Fruit fly (Drosophila melanogaster) whole organism, embryonic: ENCODE results near the gene Cog3.

Source experiments
- Bdp1 ChIP-seq: fragments of 200-800 bp; sonication (Bioruptor generic); optimal IDR thresholded peaks from 3 replicates; lab custom pipeline; 2016; ENCODE audit warnings: missing biosample characterization, missing genetic modification characterization
- CG10654 ChIP-seq: fragments of 200-800 bp; sonication (Bioruptor generic); optimal IDR thresholded peaks from 2 replicates; lab custom pipeline; 2016; ENCODE audit warnings: missing biosample characterization, missing genetic modification characterization
- CG11723 ChIP-seq: fragments of 200-800 bp; sonication (Bioruptor generic); optimal IDR thresholded peaks from 2 replicates; lab custom pipeline; 2017; ENCODE audit warnings: missing biosample characterization, mild to moderate bottlenecking, missing genetic modification characterization
- CG12942 ChIP-seq: fragments of 200-800 bp; sonication (Bioruptor generic); optimal IDR thresholded peaks from 3 replicates; lab custom pipeline; 2016; ENCODE audit warnings: missing biosample characterization, missing genetic modification characterization
- CG1602 ChIP-seq: fragments of 200-800 bp; sonication (Bioruptor generic); optimal IDR thresholded peaks from 3 replicates; lab custom pipeline; 2016; ENCODE audit warnings: missing biosample characterization, missing genetic modification characterization
- CG2199 ChIP-seq: fragments of 200-800 bp; sonication (Bioruptor generic); IDR thresholded peaks from 3 replicates; pipeline ENCODE4 v1.3.6; 2022; ENCODE audit warnings: missing biosample characterization, missing genetic modification characterization
- CG31224 ChIP-seq: fragments of 200-800 bp; sonication (Bioruptor generic); IDR thresholded peaks from 2 replicates; pipeline ENCODE4 v1.3.6; 2022; ENCODE audit warnings: missing biosample characterization, missing genetic modification characterization
- CG31388 ChIP-seq: fragments of 200-800 bp; sonication (Bioruptor generic); optimal IDR thresholded peaks from 2 replicates; lab custom pipeline; 2016; ENCODE audit warnings: missing biosample characterization, missing genetic modification characterization
- CG32767 ChIP-seq: fragments of 200-800 bp; sonication (Bioruptor generic); IDR thresholded peaks from 2 replicates; pipeline ENCODE4 v1.3.6; 2022; ENCODE audit warnings: missing biosample characterization, missing genetic modification characterization
- CG32772 ChIP-seq: fragments of 200-800 bp; sonication (Bioruptor generic); IDR thresholded peaks from 2 replicates; pipeline ENCODE4 v1.3.6; 2022; ENCODE audit warnings: missing biosample characterization, missing genetic modification characterization
- CG3847 ChIP-seq: fragments of 200-800 bp; sonication (Bioruptor generic); IDR thresholded peaks from 2 replicates; pipeline ENCODE4 v1.3.6; 2022; ENCODE audit warnings: missing biosample characterization, missing genetic modification characterization
- CG6175 ChIP-seq: fragments of 200-800 bp; sonication (Bioruptor generic); IDR thresholded peaks from 3 replicates; pipeline ENCODE4 v1.3.6; 2022; ENCODE audit warnings: missing biosample characterization, missing genetic modification characterization
- CG6854 ChIP-seq: fragments of 200-800 bp; sonication (Bioruptor generic); optimal IDR thresholded peaks from 3 replicates; lab custom pipeline; 2017; ENCODE audit warnings: missing biosample characterization, mild to moderate bottlenecking, missing genetic modification characterization
- CG9727 ChIP-seq: fragments of 200-800 bp; sonication (Bioruptor generic); optimal IDR thresholded peaks from 3 replicates; lab custom pipeline; 2017; ENCODE audit warnings: missing biosample characterization, mild to moderate bottlenecking, missing genetic modification characterization
- CrebB ChIP-seq: fragments of 200-800 bp; sonication (Bioruptor generic); optimal IDR thresholded peaks from 3 replicates; lab custom pipeline; 2018; ENCODE audit warnings: missing biosample characterization, mild to moderate bottlenecking, missing genetic modification characterization
- Dek ChIP-seq: fragments of 200-800 bp; sonication (Bioruptor generic); optimal IDR thresholded peaks from 3 replicates; lab custom pipeline; 2019; ENCODE audit warnings: missing biosample characterization, mild to moderate bottlenecking, missing genetic modification characterization, moderate library complexity
- Doc3 ChIP-seq: fragments of 200-800 bp; sonication (Bioruptor generic); IDR thresholded peaks from 3 replicates; pipeline ENCODE4 v1.3.6; 2022; ENCODE audit warnings: missing biosample characterization, missing genetic modification characterization; ENCODE audit not compliant: partially characterized antibody
- Drgx ChIP-seq: fragments of 200-800 bp; sonication (Bioruptor generic); IDR thresholded peaks from 2 replicates; pipeline ENCODE4 v1.3.6; 2022; ENCODE audit warnings: missing biosample characterization, missing genetic modification characterization
- E2f2 ChIP-seq: fragments of 200-800 bp; sonication (Bioruptor generic); IDR thresholded peaks from 2 replicates; pipeline ENCODE4 v1.3.6; 2022; ENCODE audit warnings: missing biosample characterization, missing genetic modification characterization
- Elba2 ChIP-seq: fragments of 200-800 bp; sonication (Bioruptor generic); optimal IDR thresholded peaks from 3 replicates; lab custom pipeline; 2016; ENCODE audit warnings: missing biosample characterization, missing genetic modification characterization
- Ets65A ChIP-seq: fragments of 200-800 bp; sonication (Bioruptor generic); peaks from one replicate; lab custom pipeline; 2016; ENCODE audit warnings: missing biosample characterization, missing genetic modification characterization
- Hey ChIP-seq: fragments of 200-800 bp; sonication (Bioruptor generic); optimal IDR thresholded peaks from 3 replicates; lab custom pipeline; 2018; ENCODE audit warnings: missing biosample characterization, mild to moderate bottlenecking, missing genetic modification characterization
- Hr39 ChIP-seq: fragments of >200 bp; optimal IDR thresholded peaks from 2 replicates; lab custom pipeline; 2017
- Hr78 ChIP-seq, 2 experiments: fragments of 200-800 bp in 1 of 2; fragments of >200 bp in 1 of 2; sonication (Bioruptor generic) in 1 of 2; optimal IDR thresholded peaks; 2 replicates each; lab custom pipeline; 2017 to 2019; ENCODE audit warnings: missing biosample characterization in 2 of 2, missing genetic modification characterization in 2 of 2, mild to moderate bottlenecking in 1 of 2, moderate library complexity in 1 of 2
- NC2β ChIP-seq: fragments of 200-800 bp; sonication (Bioruptor generic); optimal IDR thresholded peaks from 2 replicates; lab custom pipeline; 2016; ENCODE audit warnings: missing biosample characterization, missing genetic modification characterization
- NFAT ChIP-seq: fragments of 200-800 bp; sonication (Bioruptor generic); IDR thresholded peaks from 2 replicates; pipeline ENCODE4 v1.3.6; 2022; ENCODE audit warnings: missing biosample characterization, missing genetic modification characterization
- Stat92E ChIP-seq, 3 experiments: fragments of >200 bp in 2 of 3; fragments of 200-800 bp in 1 of 3; sonication (Bioruptor generic) in 1 of 3; optimal IDR thresholded peaks; 2 replicates each; lab custom pipeline; 2017 to 2019; ENCODE audit warnings: missing biosample characterization in 3 of 3, missing genetic modification characterization in 3 of 3, mild to moderate bottlenecking in 1 of 3, moderate library complexity in 1 of 3
- Xbp1 ChIP-seq: fragments of 200-800 bp; sonication (Bioruptor generic); optimal IDR thresholded peaks from 3 replicates; lab custom pipeline; 2016; ENCODE audit warnings: missing biosample characterization, mild to moderate bottlenecking, missing genetic modification characterization
- aop ChIP-seq: fragments of 200-800 bp; sonication (Bioruptor generic); IDR thresholded peaks from 2 replicates; pipeline ENCODE4 v1.3.6; 2022; ENCODE audit warnings: missing biosample characterization, missing genetic modification characterization
- caup ChIP-seq: fragments of 200-800 bp; sonication (Bioruptor generic); optimal IDR thresholded peaks from 3 replicates; lab custom pipeline; 2017; ENCODE audit warnings: missing biosample characterization, mild to moderate bottlenecking, missing genetic modification characterization, moderate library complexity; ENCODE audit not compliant: severe bottlenecking
- chinmo ChIP-seq: fragments of 200-800 bp; sonication (Bioruptor generic); IDR thresholded peaks from 4 replicates; pipeline ENCODE4 v1.3.6; 2022; ENCODE audit warnings: missing biosample characterization, missing genetic modification characterization; ENCODE audit not compliant: partially characterized antibody
- ci ChIP-seq: fragments of 200-800 bp; sonication (Bioruptor generic); IDR thresholded peaks from 3 replicates; pipeline ENCODE4 v1.3.6; 2022; ENCODE audit warnings: missing biosample characterization, missing genetic modification characterization
- croc ChIP-seq: fragments of 200-800 bp; sonication (Bioruptor generic); conservative IDR thresholded peaks from 3 replicates; pipeline ENCODE4 v1.3.6; 2022; ENCODE audit warnings: missing biosample characterization, missing genetic modification characterization
- crol ChIP-seq: fragments of 200-800 bp; sonication (Bioruptor generic); IDR thresholded peaks from 2 replicates; pipeline ENCODE4 v1.3.6; 2022; ENCODE audit warnings: missing biosample characterization, missing genetic modification characterization
- en ChIP-seq: fragments of 200-800 bp; sonication (Bioruptor generic); optimal IDR thresholded peaks from 2 replicates; lab custom pipeline; 2016; ENCODE audit warnings: missing biosample characterization, missing genetic modification characterization
- fru ChIP-seq: fragments of >200 bp; optimal IDR thresholded peaks from 2 replicates; lab custom pipeline; 2017
- ftz-f1 ChIP-seq: fragments of 200-800 bp; sonication (Bioruptor generic); optimal IDR thresholded peaks from 2 replicates; lab custom pipeline; 2016; ENCODE audit warnings: missing biosample characterization, missing genetic modification characterization
- fu2 ChIP-seq: fragments of 200-800 bp; sonication (Bioruptor generic); optimal IDR thresholded peaks from 2 replicates; lab custom pipeline; 2016; ENCODE audit warnings: missing biosample characterization, missing genetic modification characterization
- gsb-n ChIP-seq: fragments of 200-800 bp; sonication (Bioruptor generic); optimal IDR thresholded peaks from 3 replicates; lab custom pipeline; 2018; ENCODE audit warnings: missing biosample characterization, mild to moderate bottlenecking, missing genetic modification characterization
- mirr ChIP-seq: fragments of 200-800 bp; sonication (Bioruptor generic); optimal IDR thresholded peaks from 3 replicates; lab custom pipeline; 2018; ENCODE audit warnings: missing biosample characterization, mild to moderate bottlenecking, missing genetic modification characterization
- nau ChIP-seq: fragments of 200-800 bp; sonication (Bioruptor generic); optimal IDR thresholded peaks from 3 replicates; lab custom pipeline; 2017; ENCODE audit warnings: missing biosample characterization, mild to moderate bottlenecking, missing genetic modification characterization, missing genetic modification reagents
- nerfin-1 ChIP-seq: fragments of 200-800 bp; sonication (Bioruptor generic); optimal IDR thresholded peaks from 3 replicates; lab custom pipeline; 2019; ENCODE audit warnings: missing biosample characterization, mild to moderate bottlenecking, missing genetic modification characterization, moderate library complexity
- p53 ChIP-seq: fragments of 200-800 bp; sonication (Bioruptor generic); optimal IDR thresholded peaks from 2 replicates; lab custom pipeline; 2016; ENCODE audit warnings: missing biosample characterization, missing genetic modification characterization
- pros ChIP-seq: fragments of 200-800 bp; sonication (Bioruptor generic); optimal IDR thresholded peaks from 3 replicates; lab custom pipeline; 2019; ENCODE audit warnings: missing biosample characterization, mild to moderate bottlenecking, missing genetic modification characterization, moderate library complexity
- scrt ChIP-seq: fragments of 200-800 bp; sonication (Bioruptor generic); optimal IDR thresholded peaks from 2 replicates; lab custom pipeline; 2018; ENCODE audit warnings: missing biosample characterization, mild to moderate bottlenecking, missing genetic modification characterization, moderate library complexity
- seq ChIP-seq: fragments of 200-800 bp; sonication (Bioruptor generic); IDR thresholded peaks from 2 replicates; pipeline ENCODE4 v1.3.6; 2022; ENCODE audit warnings: missing biosample characterization, missing genetic modification characterization
- slp2 ChIP-seq: fragments of 200-800 bp; sonication (Bioruptor generic); optimal IDR thresholded peaks from 2 replicates; lab custom pipeline; 2016; ENCODE audit warnings: missing biosample characterization, missing genetic modification characterization
- sqz ChIP-seq: fragments of 200-800 bp; sonication (Bioruptor generic); optimal IDR thresholded peaks from 3 replicates; lab custom pipeline; 2018; ENCODE audit warnings: missing biosample characterization, mild to moderate bottlenecking, missing genetic modification characterization
- zfh2 ChIP-seq: fragments of 200-800 bp; sonication (Bioruptor generic); optimal IDR thresholded peaks from 2 replicates; lab custom pipeline; 2016; ENCODE audit warnings: missing biosample characterization, missing genetic modification characterization

Gene Cog3

dm6 chr2L:3457007-3457406 lies at the start of gene Cog3, which contains the start of gene Sec5 (continued):
- TF ChIP-seq Dek (tag; lab: Kevin White, UChicago) = peak; percentile 49
- TF ChIP-seq CG9727 (GFP tag; lab: Kevin White, UChicago) = peak; percentile 51
- no peak for TF ChIP-seq fru (lab: Kevin White, UChicago)
- no peak for TF ChIP-seq chinmo (GFP tag; lab: Robert Waterston, UW)
- TF ChIP-seq CG32772 (GFP tag; lab: Robert Waterston, UW) = peak; percentile 46; the same call in 1 of the 2 replicates
- no peak for TF ChIP-seq CG6854
- peak; percentile 18 for TF ChIP-seq CG12942
- TF ChIP-seq p53 = no peak
- TF ChIP-seq sqz = no peak
- no peak for TF ChIP-seq caup
- peak; percentile 34 for TF ChIP-seq CG10654 (GFP tag; lab: Kevin White, UChicago)
- TF ChIP-seq NC2β = peak; percentile 17
- TF ChIP-seq CG3847 (GFP tag; lab: Robert Waterston, UW) = peak; percentile 85
- TF ChIP-seq CrebB (tag; lab: Kevin White, UChicago) = peak; percentile 29
- TF ChIP-seq en (GFP tag; lab: Kevin White, UChicago) = no peak
- peak; percentile 22 for TF ChIP-seq ftz-f1
- TF ChIP-seq Bdp1 = peak; percentile 67
- peak; percentile 67 for TF ChIP-seq nerfin-1 (tag; lab: Kevin White, UChicago)
- peak; percentile 20 for TF ChIP-seq Elba2 (GFP tag; lab: Kevin White, UChicago)
- peak; percentile 58 for TF ChIP-seq fu2 (GFP tag; lab: Kevin White, UChicago)
- no peak for TF ChIP-seq CG31388 (GFP tag; lab: Kevin White, UChicago)
- peak; percentile 61 for TF ChIP-seq zfh2 (GFP tag; lab: Kevin White, UChicago)
- peak; percentile 46 for TF ChIP-seq NFAT (GFP tag; lab: Robert Waterston, UW)
- no peak for TF ChIP-seq seq (GFP tag; lab: Robert Waterston, UW)
- peak; percentile 46; the same call in 1 of the 2 replicates for TF ChIP-seq CG31224 (GFP tag; lab: Robert Waterston, UW)
- TF ChIP-seq CG11723 = no peak
- TF ChIP-seq CG6175 = no peak

dm6 chr2L:3506322-3506721 lies 49.5 kb upstream of the Cog3 start:
- TF ChIP-seq ci (GFP tag; lab: Robert Waterston, UW) = no peak
- no peak for TF ChIP-seq croc (GFP tag; lab: Robert Waterston, UW)
- TF ChIP-seq Hr78 (GFP tag; optimal IDR thresholded peaks at IDR 0.05; lab: Kevin White, UChicago) = peak in 1 of 2 experiments; percentile 91
- TF ChIP-seq Xbp1 = no peak

- peak; percentile 17 for TF ChIP-seq Ets65A (GFP tag; lab: Kevin White, UChicago)
- TF ChIP-seq Drgx = no peak
- TF ChIP-seq scrt = no peak
- peak; percentile 6 for TF ChIP-seq gsb-n
- no peak for TF ChIP-seq CG2199 (GFP tag; lab: Robert Waterston, UW)
- no peak for TF ChIP-seq pros (GFP tag; lab: Kevin White, UChicago)
- TF ChIP-seq mirr (GFP tag; lab: Kevin White, UChicago) = peak; percentile 0
- TF ChIP-seq CG3847 (GFP tag; lab: Robert Waterston, UW) = no peak
- TF ChIP-seq Doc3 = no peak
- no peak for TF ChIP-seq nau (GFP tag; lab: Kevin White, UChicago)
- no peak for TF ChIP-seq aop
- TF ChIP-seq Hey (tag; lab: Kevin White, UChicago) = peak; percentile 96
- TF ChIP-seq E2f2 (GFP tag; lab: Robert Waterston, UW) = no peak
- TF ChIP-seq Hr39 (lab: Kevin White, UChicago) = peak; percentile 78
- no peak for TF ChIP-seq slp2 (GFP tag; lab: Kevin White, UChicago)
- TF ChIP-seq CG1602 (GFP tag; lab: Kevin White, UChicago) = no peak
- TF ChIP-seq crol (GFP tag; lab: Robert Waterston, UW) = peak; percentile 70
- no peak for TF ChIP-seq Stat92E (GFP tag; optimal IDR thresholded peaks at IDR 0.05; lab: Kevin White, UChicago)
- no peak for TF ChIP-seq CG32767 (GFP tag; lab: Robert Waterston, UW)
- TF ChIP-seq, all 482 proteins: peak for 6
Measured at dm6 chr2L:3504851-3505250, 48.0 kb upstream of the Cog3 start.
